Fruit fly (Drosophila melanogaster): ENCODE data around the gene CG2616.

DNA sequence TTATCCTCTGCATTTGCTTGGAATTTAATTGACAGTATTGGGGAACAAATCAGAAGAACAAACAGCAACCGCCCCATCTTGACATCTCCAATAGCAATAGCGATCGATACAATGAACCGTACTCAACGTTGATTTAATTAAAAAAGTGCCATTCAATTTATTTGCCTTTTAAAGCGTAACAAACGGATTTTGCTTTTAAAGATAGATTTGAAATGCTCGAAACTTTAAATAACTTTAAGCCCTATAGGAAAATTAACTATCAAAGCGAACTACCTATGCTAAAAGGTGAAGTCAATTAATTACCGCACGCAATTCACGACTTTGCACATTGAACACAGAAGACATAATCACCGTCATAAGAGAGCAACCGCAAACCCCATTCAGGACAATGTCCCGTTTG is 17.2 kb downstream of the CG2616 start, which contains the start of gene CG43254:
- TF ChIP-seq CG5204 (GFP tag; optimal IDR thresholded peaks at IDR 0.05) (no peak), kay (GFP tag; ENCODE audit: borderline replicate concordance) (no peak), Mnt (GFP tag; optimal IDR thresholded peaks at IDR 0.05) (no peak), CG14711 (tag; optimal IDR thresholded peaks at IDR 0.05) (no peak), CG7101 (tag; optimal IDR thresholded peaks at IDR 0.05) (no peak), Hr96 (GFP tag; optimal IDR thresholded peaks at IDR 0.05) (no peak), CG33017 (tag; optimal IDR thresholded peaks at IDR 0.05) (no peak), cnc (optimal IDR thresholded peaks at IDR 0.05) (no peak)

Data from whole organism, adult.